Worm (Caenorhabditis elegans) whole organism, L4 larva: ENCODE results near the gene T20G5.9.

ENCODE experiments used
- duxl-1 ChIP-seq: sonication (generic microtip); optimal IDR thresholded peaks from 2 replicates; lab custom pipeline; 2016; ENCODE audit warnings: mild to moderate bottlenecking, missing genetic modification characterization, moderate library complexity, missing compliant biosample characterization; ENCODE audit not compliant: poor library complexity
- lin-13 ChIP-seq: fragments of 150-350 bp; optimal IDR thresholded peaks from 2 replicates; lab custom pipeline; 2014; ENCODE audit warnings: missing biosample characterization, missing genetic modification reagents, missing genetic modification characterization
- nhr-10 ChIP-seq: fragments of 150-350 bp; optimal IDR thresholded peaks from 2 replicates; lab custom pipeline; 2014; ENCODE audit warnings: missing biosample characterization, missing genetic modification characterization
- pha-4 ChIP-seq, 2 experiments: fragments of 150-350 bp in 1 of 2; fragments of 200-800 bp in 1 of 2; sonication (Bioruptor generic) in 1 of 2; IDR thresholded peaks in 1 of 2; optimal IDR thresholded peaks in 1 of 2; 2 replicates each; pipeline versions ENCODE4 v1.3.6 to Lab custom; 2014 to 2022; ENCODE audit warnings: missing genetic modification characterization in 2 of 2, missing genetic modification reagents in 2 of 2, missing biosample characterization in 1 of 2, missing compliant biosample characterization in 1 of 2
- skn-1 ChIP-seq: fragments of 150-350 bp; optimal IDR thresholded peaks from 2 replicates; lab custom pipeline; 2014; ENCODE audit warnings: missing biosample characterization, missing genetic modification characterization

- TF ChIP-seq lin-13 (GFP tag; lab: Kevin White, UChicago) (no peak), nhr-10 (tag; lab: Kevin White, UChicago) (no peak), pha-4 (GFP tag; IDR thresholded peaks at IDR 0.05; lab: Robert Waterston, UW) (no peak), pha-4 (tag; optimal IDR thresholded peaks at IDR 0.05; lab: Kevin White, UChicago) (no peak), skn-1 (tag; lab: Kevin White, UChicago) (no peak), duxl-1 (tag; lab: Kevin White, UChicago) (no peak)
Observed at ce11 chrIII:10231641-10232040, 22.0 kb downstream of the T20G5.9 start.
